Fruit fly (Drosophila melanogaster) whole organism, embryonic: ENCODE measurements around the gene Irk2.

Experiments
- Antp ChIP-seq: fragments of 200-800 bp; sonication (Bioruptor generic); optimal IDR thresholded peaks from 3 replicates; lab custom pipeline; 2016; ENCODE audit warnings: missing biosample characterization, missing genetic modification characterization
- Bgb ChIP-seq: fragments of 200-800 bp; sonication (Bioruptor generic); IDR thresholded peaks from 2 replicates; pipeline ENCODE4 v1.3.6; 2022; ENCODE audit warnings: missing biosample characterization, missing genetic modification characterization; ENCODE audit not compliant: partially characterized antibody
- BtbVII ChIP-seq: fragments of 200-800 bp; sonication (Bioruptor generic); optimal IDR thresholded peaks from 3 replicates; lab custom pipeline; 2017; ENCODE audit warnings: missing biosample characterization, mild to moderate bottlenecking, missing genetic modification characterization
- CG10209 ChIP-seq: fragments of 200-800 bp; sonication (Bioruptor generic); optimal IDR thresholded peaks from 3 replicates; lab custom pipeline; 2017; ENCODE audit warnings: missing biosample characterization, mild to moderate bottlenecking, missing genetic modification characterization, missing genetic modification reagents
- CG10543 ChIP-seq: fragments of 200-800 bp; sonication (Bioruptor generic); optimal IDR thresholded peaks from 3 replicates; lab custom pipeline; 2017; ENCODE audit warnings: missing biosample characterization, mild to moderate bottlenecking, missing genetic modification characterization, moderate library complexity
- CG10565 ChIP-seq: fragments of 200-800 bp; sonication (Bioruptor generic); optimal IDR thresholded peaks from 3 replicates; lab custom pipeline; 2016; ENCODE audit warnings: missing biosample characterization, mild to moderate bottlenecking, missing genetic modification characterization
- CG10979 ChIP-seq: fragments of 200-800 bp; sonication (Bioruptor generic); optimal IDR thresholded peaks from 2 replicates; lab custom pipeline; 2018; ENCODE audit warnings: missing biosample characterization, mild to moderate bottlenecking, missing genetic modification characterization, moderate library complexity
- CG11398 ChIP-seq: fragments of 200-800 bp; sonication (Bioruptor generic); optimal IDR thresholded peaks from 2 replicates; lab custom pipeline; 2016; ENCODE audit warnings: missing biosample characterization, missing genetic modification characterization
- CG12299 ChIP-seq: fragments of 200-800 bp; sonication (Bioruptor generic); optimal IDR thresholded peaks from 2 replicates; lab custom pipeline; 2018; ENCODE audit warnings: missing biosample characterization, mild to moderate bottlenecking, missing genetic modification characterization
- CG13894 ChIP-seq: fragments of 200-800 bp; sonication (Bioruptor generic); optimal IDR thresholded peaks from 3 replicates; lab custom pipeline; 2018; ENCODE audit warnings: missing biosample characterization, mild to moderate bottlenecking, missing genetic modification characterization, moderate library complexity
- CG16863 ChIP-seq: fragments of 200-800 bp; sonication (Bioruptor generic); optimal IDR thresholded peaks from 3 replicates; lab custom pipeline; 2016; ENCODE audit warnings: missing biosample characterization, missing genetic modification characterization
- CG31224 ChIP-seq: fragments of 200-800 bp; sonication (Bioruptor generic); IDR thresholded peaks from 2 replicates; pipeline ENCODE4 v1.3.6; 2022; ENCODE audit warnings: missing biosample characterization, missing genetic modification characterization
- CG3163 ChIP-seq: fragments of 200-800 bp; sonication (Bioruptor generic); optimal IDR thresholded peaks from 3 replicates; lab custom pipeline; 2016; ENCODE audit warnings: missing biosample characterization, missing genetic modification characterization
- CG4617 ChIP-seq: fragments of 200-800 bp; sonication (Bioruptor generic); optimal IDR thresholded peaks from 3 replicates; lab custom pipeline; 2016; ENCODE audit warnings: missing biosample characterization, missing genetic modification characterization, borderline replicate concordance
- CG5180 ChIP-seq: fragments of 200-800 bp; sonication (Bioruptor generic); optimal IDR thresholded peaks from 3 replicates; lab custom pipeline; 2017; ENCODE audit warnings: missing biosample characterization, missing genetic modification characterization, mild to moderate bottlenecking, moderate library complexity, missing genetic modification reagents
- CG5953 ChIP-seq: fragments of 200-800 bp; sonication (Bioruptor generic); IDR thresholded peaks from 2 replicates; pipeline ENCODE4 v1.3.6; 2022; ENCODE audit warnings: missing biosample characterization, missing genetic modification characterization
- CG7372 ChIP-seq: fragments of 200-800 bp; sonication (Bioruptor generic); IDR thresholded peaks from 2 replicates; pipeline ENCODE4 v1.3.6; 2022; ENCODE audit warnings: missing biosample characterization, missing genetic modification characterization
- CG9437 ChIP-seq: fragments of 200-800 bp; sonication (Bioruptor generic); optimal IDR thresholded peaks from 2 replicates; lab custom pipeline; 2018; ENCODE audit warnings: missing biosample characterization, mild to moderate bottlenecking, missing genetic modification characterization
- D ChIP-seq, 2 experiments: fragments of 200-800 bp in 1 of 2; fragments of >200 bp in 1 of 2; sonication (Bioruptor generic) in 1 of 2; optimal IDR thresholded peaks; 2 replicates in 1 of 2; 3 replicates in 1 of 2; lab custom pipeline; 2017; ENCODE audit warnings: mild to moderate bottlenecking in 1 of 2, missing biosample characterization in 1 of 2, missing genetic modification characterization in 1 of 2, missing genetic modification reagents in 1 of 2
- Dad ChIP-seq: fragments of 200-800 bp; sonication (Bioruptor generic); optimal IDR thresholded peaks from 3 replicates; lab custom pipeline; 2016; ENCODE audit warnings: missing biosample characterization, missing genetic modification characterization
- Deaf1 ChIP-seq: fragments of 200-800 bp; optimal IDR thresholded peaks from 3 replicates; lab custom pipeline; 2019; ENCODE audit warnings: missing biosample characterization, mild to moderate bottlenecking, missing genetic modification characterization, moderate library complexity
- Dip2 ChIP-seq: fragments of 200-800 bp; sonication (Bioruptor generic); IDR thresholded peaks from 2 replicates; pipeline ENCODE4 v1.3.6; 2022; ENCODE audit warnings: missing biosample characterization, missing genetic modification characterization
- Ets65A ChIP-seq: fragments of 200-800 bp; sonication (Bioruptor generic); peaks from one replicate; lab custom pipeline; 2016; ENCODE audit warnings: missing biosample characterization, missing genetic modification characterization
- Jarid2 ChIP-seq: fragments of 200-800 bp; sonication (Bioruptor generic); optimal IDR thresholded peaks from 3 replicates; lab custom pipeline; 2017; ENCODE audit warnings: mild to moderate bottlenecking, missing biosample characterization, missing genetic modification reagents, missing genetic modification characterization
- MESR4 ChIP-seq: fragments of 200-800 bp; sonication (Bioruptor generic); optimal IDR thresholded peaks from 2 replicates; lab custom pipeline; 2018; ENCODE audit warnings: missing biosample characterization, mild to moderate bottlenecking, missing genetic modification characterization, moderate library complexity
- Med ChIP-seq: fragments of 200-800 bp; sonication (Bioruptor generic); peaks from one replicate; lab custom pipeline; 2016; ENCODE audit warnings: missing biosample characterization, missing genetic modification characterization, mild to moderate bottlenecking, inconsistent platforms, moderate library complexity
- Meics ChIP-seq: fragments of 200-800 bp; sonication (Bioruptor generic); optimal IDR thresholded peaks from 2 replicates; lab custom pipeline; 2017; ENCODE audit warnings: missing biosample characterization, mild to moderate bottlenecking, missing genetic modification characterization
- NC2α ChIP-seq: fragments of 200-800 bp; sonication (Bioruptor generic); optimal IDR thresholded peaks from 2 replicates; lab custom pipeline; 2016; ENCODE audit warnings: missing biosample characterization, missing genetic modification characterization
- Oli ChIP-seq: fragments of 200-800 bp; sonication (Bioruptor generic); optimal IDR thresholded peaks from 2 replicates; lab custom pipeline; 2018; ENCODE audit warnings: missing biosample characterization, mild to moderate bottlenecking, missing genetic modification characterization, moderate library complexity
- Poxn ChIP-seq: fragments of 200-800 bp; sonication (Bioruptor generic); IDR thresholded peaks from 2 replicates; pipeline ENCODE4 v1.3.6; 2022; ENCODE audit warnings: missing biosample characterization, missing genetic modification characterization
- Sox102F ChIP-seq: fragments of 200-800 bp; sonication (Bioruptor generic); optimal IDR thresholded peaks from 2 replicates; lab custom pipeline; 2018; ENCODE audit warnings: missing biosample characterization, mild to moderate bottlenecking, missing genetic modification characterization, moderate library complexity
- Trl ChIP-seq, 3 experiments: fragments of >200 bp in 2 of 3; fragments of 200-800 bp in 1 of 3; sonication (Bioruptor generic) in 1 of 3; optimal IDR thresholded peaks; 2 replicates in 1 of 3; 3 replicates in 2 of 3; lab custom pipeline; 2016 to 2017; ENCODE audit warnings: missing biosample characterization in 1 of 3, missing genetic modification characterization in 1 of 3
- abd-A ChIP-seq: fragments of 200-800 bp; sonication (Bioruptor generic); optimal IDR thresholded peaks from 3 replicates; lab custom pipeline; 2019; ENCODE audit warnings: missing biosample characterization, mild to moderate bottlenecking, missing genetic modification characterization, moderate library complexity
- ash1 ChIP-seq: fragments of 200-800 bp; sonication (Bioruptor generic); optimal IDR thresholded peaks from 2 replicates; lab custom pipeline; 2018; ENCODE audit warnings: missing biosample characterization, mild to moderate bottlenecking, missing genetic modification characterization
- bab2 ChIP-seq: fragments of 200-800 bp; sonication (Bioruptor generic); optimal IDR thresholded peaks from 2 replicates; lab custom pipeline; 2016; ENCODE audit warnings: missing biosample characterization, missing genetic modification characterization
- chm ChIP-seq: fragments of 200-800 bp; sonication (Bioruptor generic); IDR thresholded peaks from 2 replicates; pipeline ENCODE4 v1.3.6; 2022; ENCODE audit warnings: missing biosample characterization, missing genetic modification characterization
- esg ChIP-seq: fragments of 200-800 bp; sonication (Bioruptor generic); conservative IDR thresholded peaks from 2 replicates; pipeline ENCODE4 v1.3.6; 2022; ENCODE audit warnings: missing biosample characterization, missing genetic modification characterization
- gt ChIP-seq: fragments of 200-800 bp; sonication (Bioruptor generic); IDR thresholded peaks from 2 replicates; pipeline ENCODE4 v1.3.6; 2022; ENCODE audit warnings: missing biosample characterization, missing genetic modification characterization
- jigr1 ChIP-seq: fragments of 200-800 bp; sonication (Bioruptor generic); IDR thresholded peaks from 3 replicates; pipeline ENCODE4 v1.3.6; 2022; ENCODE audit warnings: missing biosample characterization, missing genetic modification characterization
- maf-S ChIP-seq: fragments of 200-800 bp; sonication (Bioruptor generic); optimal IDR thresholded peaks from 2 replicates; lab custom pipeline; 2016; ENCODE audit warnings: missing biosample characterization, missing genetic modification characterization
- prd ChIP-seq, 3 experiments: fragments of >200 bp in 2 of 3; fragments of 200-800 bp in 1 of 3; sonication (Bioruptor generic) in 1 of 3; optimal IDR thresholded peaks in 2 of 3; IDR thresholded peaks in 1 of 3; 2 replicates in 2 of 3; 3 replicates in 1 of 3; pipeline versions ENCODE4 v1.3.6 to Lab custom; 2017 to 2022; ENCODE audit warnings: missing biosample characterization in 1 of 3, missing genetic modification characterization in 1 of 3
- row ChIP-seq: fragments of 200-800 bp; sonication (Bioruptor generic); IDR thresholded peaks from 3 replicates; pipeline ENCODE4 v1.3.6; 2022; ENCODE audit warnings: missing biosample characterization, missing genetic modification characterization
- shn ChIP-seq: fragments of 200-800 bp; sonication (Bioruptor generic); optimal IDR thresholded peaks from 3 replicates; lab custom pipeline; 2016; ENCODE audit warnings: missing biosample characterization, missing genetic modification characterization
- sqz ChIP-seq: fragments of 200-800 bp; sonication (Bioruptor generic); optimal IDR thresholded peaks from 3 replicates; lab custom pipeline; 2018; ENCODE audit warnings: missing biosample characterization, mild to moderate bottlenecking, missing genetic modification characterization
- ssp ChIP-seq: fragments of 200-800 bp; sonication (Bioruptor generic); IDR thresholded peaks from 2 replicates; pipeline ENCODE4 v1.3.6; 2022; ENCODE audit warnings: missing biosample characterization, missing genetic modification characterization
- toy ChIP-seq: fragments of 200-800 bp; sonication (Bioruptor generic); IDR thresholded peaks from 2 replicates; pipeline ENCODE4 v1.3.6; 2022; ENCODE audit warnings: missing biosample characterization, missing genetic modification characterization
- twi ChIP-seq: fragments of 200-800 bp; optimal IDR thresholded peaks from 2 replicates; lab custom pipeline; 2019; ENCODE audit warnings: missing biosample characterization, mild to moderate bottlenecking, missing genetic modification characterization, moderate library complexity
- vvl ChIP-seq: fragments of 200-800 bp; sonication (Bioruptor generic); IDR thresholded peaks from 2 replicates; pipeline ENCODE4 v1.3.6; 2022; ENCODE audit warnings: missing biosample characterization, missing genetic modification characterization
- z ChIP-seq: fragments of 200-800 bp; sonication (Bioruptor generic); IDR thresholded peaks from 3 replicates; pipeline ENCODE4 v1.3.6; 2022; ENCODE audit warnings: missing biosample characterization, missing genetic modification characterization

Gene Irk2

dm6 chr3R:23519395-23520101, at the start of gene Irk2:
Gene Irk2 (minus strand): TSS chr3R:23519445.
- TF ChIP-seq bab2 (GFP tag; lab: Kevin White, UChicago) (no peak), CG9437 (GFP tag; lab: Kevin White, UChicago) (no peak), Dip2 (GFP tag; lab: Robert Waterston, UW) (no peak), BtbVII (GFP tag; lab: Kevin White, UChicago) (no peak), Ets65A (GFP tag; lab: Kevin White, UChicago) (peak; percentile 68), sqz (GFP tag; lab: Kevin White, UChicago) (no peak)

- TF ChIP-seq D (optimal IDR thresholded peaks at IDR 0.05; lab: Kevin White, UChicago) (no peak), D (GFP tag; optimal IDR thresholded peaks at IDR 0.05; lab: Kevin White, UChicago) (no peak), CG12299 (tag; lab: Kevin White, UChicago) (no peak), CG5180 (GFP tag; lab: Kevin White, UChicago) (no peak), Deaf1 (tag; lab: Kevin White, UChicago) (peak; percentile 94), CG31224 (GFP tag; lab: Robert Waterston, UW) (no peak), CG16863 (GFP tag; lab: Kevin White, UChicago) (no peak), toy (GFP tag; lab: Robert Waterston, UW) (no peak), Trl (optimal IDR thresholded peaks at IDR 0.05; lab: Kevin White, UChicago) (peak; percentile 5 to 12), Trl (GFP tag; optimal IDR thresholded peaks at IDR 0.05; lab: Kevin White, UChicago) (no peak), Oli (tag; lab: Kevin White, UChicago) (no peak), shn (GFP tag; lab: Kevin White, UChicago) (no peak), Jarid2 (peak; percentile 56), ash1 (no peak), CG5953 (no peak), CG10209 (GFP tag; lab: Kevin White, UChicago) (no peak), CG7372 (GFP tag; lab: Robert Waterston, UW) (no peak), CG4617 (no peak), CG11398 (no peak), CG3163 (GFP tag; lab: Kevin White, UChicago) (peak; percentile 8), row (no peak), maf-S (GFP tag; lab: Kevin White, UChicago) (no peak), vvl (no peak), twi (no peak), abd-A (peak; percentile 50), prd (optimal IDR thresholded peaks at IDR 0.05; lab: Kevin White, UChicago) (no peak), prd (GFP tag; IDR thresholded peaks at IDR 0.05; lab: Robert Waterston, UW) (no peak), Antp (GFP tag; lab: Kevin White, UChicago) (no peak), CG13894 (tag; lab: Kevin White, UChicago) (no peak), z (GFP tag; lab: Robert Waterston, UW) (no peak), MESR4 (GFP tag; lab: Kevin White, UChicago) (no peak), Dad (GFP tag; lab: Kevin White, UChicago) (no peak), esg (GFP tag; lab: Robert Waterston, UW) (no peak)
These were observed 38.0 kb upstream of the Irk2 start, which contains the start of gene beat-IV for dm6 chr3R:23557244-23557643. Gene beat-IV (plus strand): TSS chr3R:23557412.

- no peak for TF ChIP-seq CG10979 (tag; lab: Kevin White, UChicago)
- no peak for TF ChIP-seq chm (GFP tag; lab: Robert Waterston, UW)
- no peak for TF ChIP-seq CG10543 (GFP tag; lab: Kevin White, UChicago)
- TF ChIP-seq jigr1 = no peak
- TF ChIP-seq ssp (GFP tag; lab: Robert Waterston, UW) = no peak
- no peak for TF ChIP-seq Poxn
- no peak for TF ChIP-seq Sox102F (GFP tag; lab: Kevin White, UChicago)
- TF ChIP-seq Meics (GFP tag; lab: Kevin White, UChicago) = no peak
- no peak for TF ChIP-seq Bgb (GFP tag; lab: Robert Waterston, UW)
- TF ChIP-seq gt (GFP tag; lab: Robert Waterston, UW) = no peak
- no peak for TF ChIP-seq Med
- TF ChIP-seq CG10565 = no peak
- TF ChIP-seq NC2α (GFP tag; lab: Kevin White, UChicago) = no peak
These were observed 37.6 kb upstream of the Irk2 start, which contains the start of gene CG10164 for dm6 chr3R:23556843-23557242. Gene CG10164 (minus strand): TSS chr3R:23556943.
